Fruit fly (Drosophila melanogaster) whole organism: ENCODE data around the gene COX5BL.

Experiments used
- pan ChIP-seq: fragments of >200 bp; optimal IDR thresholded peaks from 2 replicates; lab custom pipeline; 2017
- psq ChIP-seq: fragments of >200 bp; optimal IDR thresholded peaks from 2 replicates; lab custom pipeline; 2017
- usp ChIP-seq: fragments of >200 bp; optimal IDR thresholded peaks from 2 replicates; lab custom pipeline; 2017; ENCODE audit warnings: missing biosample characterization, missing genetic modification characterization, mixed read lengths

- TF ChIP-seq pan (lab: Kevin White, UChicago) = no peak
- TF ChIP-seq psq = no peak
- TF ChIP-seq usp (GFP tag; lab: Kevin White, UChicago) = no peak
These were observed at the start of gene COX5BL for dm6 chr2L:6559131-6559530.
